Worm (Caenorhabditis elegans): ENCODE measurements around the gene fbxc-33.

ce11 chrII:940779-941178, 27.3 kb downstream of the fbxc-33 start, which contains the start of gene fbxc-36:
- TF ChIP-seq nhr-21 (tag; optimal IDR thresholded peaks at IDR 0.05) (no peak), unc-62 (GFP tag; optimal IDR thresholded peaks at IDR 0.05) (no peak)
